Fruit fly (Drosophila melanogaster) whole organism, embryonic: ENCODE results near the gene CG14300.

ENCODE experiments used
- Abd-B ChIP-seq: fragments of 200-800 bp; sonication (Bioruptor generic); optimal IDR thresholded peaks from 2 replicates; lab custom pipeline; 2018; ENCODE audit warnings: missing biosample characterization, mild to moderate bottlenecking, missing genetic modification characterization, moderate library complexity
- CG10543 ChIP-seq: fragments of 200-800 bp; sonication (Bioruptor generic); optimal IDR thresholded peaks from 3 replicates; lab custom pipeline; 2017; ENCODE audit warnings: missing biosample characterization, mild to moderate bottlenecking, missing genetic modification characterization, moderate library complexity
- CG11093 ChIP-seq: fragments of 200-800 bp; sonication (Bioruptor generic); IDR thresholded peaks from 3 replicates; pipeline ENCODE4 v1.3.6; 2022; ENCODE audit warnings: missing biosample characterization, missing genetic modification characterization
- CG11456 ChIP-seq: fragments of 200-800 bp; sonication (Bioruptor generic); IDR thresholded peaks from 3 replicates; pipeline ENCODE4 v1.3.6; 2022; ENCODE audit warnings: missing biosample characterization, missing genetic modification characterization
- CG14014 ChIP-seq: fragments of 200-800 bp; sonication (Bioruptor generic); IDR thresholded peaks from 2 replicates; pipeline ENCODE4 v1.3.6; 2022; ENCODE audit warnings: missing biosample characterization, missing genetic modification characterization
- CG15011 ChIP-seq: fragments of 200-800 bp; sonication (Bioruptor generic); optimal IDR thresholded peaks from 3 replicates; lab custom pipeline; 2018; ENCODE audit warnings: missing biosample characterization, mild to moderate bottlenecking, missing genetic modification characterization
- CG1647 ChIP-seq: fragments of 200-800 bp; sonication (Bioruptor generic); optimal IDR thresholded peaks from 3 replicates; lab custom pipeline; 2016; ENCODE audit warnings: missing biosample characterization, missing genetic modification characterization
- CG16863 ChIP-seq: fragments of 200-800 bp; sonication (Bioruptor generic); optimal IDR thresholded peaks from 3 replicates; lab custom pipeline; 2016; ENCODE audit warnings: missing biosample characterization, missing genetic modification characterization
- CG30020 ChIP-seq: fragments of 200-800 bp; optimal IDR thresholded peaks from 2 replicates; lab custom pipeline; 2019; ENCODE audit warnings: missing biosample characterization, mild to moderate bottlenecking, missing genetic modification characterization, moderate library complexity
- CG4360 ChIP-seq: fragments of 200-800 bp; sonication (Bioruptor generic); IDR thresholded peaks from 2 replicates; pipeline ENCODE4 v1.3.6; 2022; ENCODE audit warnings: missing biosample characterization, missing genetic modification characterization
- CG5245 ChIP-seq: fragments of 200-800 bp; sonication (Bioruptor generic); optimal IDR thresholded peaks from 3 replicates; lab custom pipeline; 2016; ENCODE audit warnings: missing biosample characterization, missing genetic modification characterization
- CG6683 ChIP-seq: fragments of 200-800 bp; sonication (Bioruptor generic); optimal IDR thresholded peaks from 2 replicates; lab custom pipeline; 2017; ENCODE audit warnings: missing biosample characterization, mild to moderate bottlenecking, missing genetic modification characterization, missing genetic modification reagents
- CG7271 ChIP-seq: fragments of 200-800 bp; sonication (Bioruptor generic); optimal IDR thresholded peaks from 2 replicates; lab custom pipeline; 2018; ENCODE audit warnings: missing biosample characterization, mild to moderate bottlenecking, missing genetic modification characterization, moderate library complexity
- CG7963 ChIP-seq: fragments of 200-800 bp; sonication (Bioruptor generic); IDR thresholded peaks from 3 replicates; pipeline ENCODE4 v1.3.6; 2022; ENCODE audit warnings: missing biosample characterization, missing genetic modification characterization; ENCODE audit not compliant: partially characterized antibody
- CG9797 ChIP-seq: fragments of 200-800 bp; sonication (Bioruptor generic); optimal IDR thresholded peaks from 3 replicates; lab custom pipeline; 2018; ENCODE audit warnings: missing biosample characterization, mild to moderate bottlenecking, missing genetic modification characterization
- D19A ChIP-seq: fragments of 200-800 bp; optimal IDR thresholded peaks from 3 replicates; lab custom pipeline; 2019; ENCODE audit warnings: missing biosample characterization, mild to moderate bottlenecking, missing genetic modification characterization, moderate library complexity
- Dfd ChIP-seq, 2 experiments: fragments of >200 bp; optimal IDR thresholded peaks; 2 replicates each; lab custom pipeline; 2017; ENCODE audit warnings: missing biosample characterization in 2 of 2, missing genetic modification characterization in 2 of 2
- Doc2 ChIP-seq: fragments of 200-800 bp; sonication (Bioruptor generic); IDR thresholded peaks from 2 replicates; pipeline ENCODE4 v1.3.6; 2022; ENCODE audit warnings: missing biosample characterization, missing genetic modification characterization
- Ets65A ChIP-seq: fragments of 200-800 bp; sonication (Bioruptor generic); peaks from one replicate; lab custom pipeline; 2016; ENCODE audit warnings: missing biosample characterization, missing genetic modification characterization
- Hr3 ChIP-seq: fragments of 200-800 bp; sonication (Bioruptor generic); optimal IDR thresholded peaks from 3 replicates; lab custom pipeline; 2016; ENCODE audit warnings: missing biosample characterization, missing genetic modification characterization
- Hr78 ChIP-seq, 2 experiments: fragments of 200-800 bp in 1 of 2; fragments of >200 bp in 1 of 2; sonication (Bioruptor generic) in 1 of 2; optimal IDR thresholded peaks; 2 replicates each; lab custom pipeline; 2017 to 2019; ENCODE audit warnings: missing biosample characterization in 2 of 2, missing genetic modification characterization in 2 of 2, mild to moderate bottlenecking in 1 of 2, moderate library complexity in 1 of 2
- Jarid2 ChIP-seq: fragments of 200-800 bp; sonication (Bioruptor generic); optimal IDR thresholded peaks from 3 replicates; lab custom pipeline; 2017; ENCODE audit warnings: mild to moderate bottlenecking, missing biosample characterization, missing genetic modification reagents, missing genetic modification characterization
- Kr ChIP-seq: fragments of 200-800 bp; sonication (Bioruptor generic); optimal IDR thresholded peaks from 2 replicates; lab custom pipeline; 2017; ENCODE audit warnings: missing biosample characterization, mild to moderate bottlenecking, missing genetic modification characterization
- Lim3 ChIP-seq: fragments of 200-800 bp; sonication (Bioruptor generic); IDR thresholded peaks from 2 replicates; pipeline ENCODE4 v1.3.6; 2022; ENCODE audit warnings: missing biosample characterization, missing genetic modification characterization
- Neu2 ChIP-seq: fragments of 200-800 bp; sonication (Bioruptor generic); optimal IDR thresholded peaks from 3 replicates; lab custom pipeline; 2016; ENCODE audit warnings: missing biosample characterization, missing genetic modification characterization, borderline replicate concordance
- Nf-YC ChIP-seq: fragments of 200-800 bp; optimal IDR thresholded peaks from 3 replicates; lab custom pipeline; 2019; ENCODE audit warnings: missing biosample characterization, mild to moderate bottlenecking, missing genetic modification characterization, moderate library complexity
- ara ChIP-seq: fragments of 200-800 bp; sonication (Bioruptor generic); IDR thresholded peaks from 2 replicates; pipeline ENCODE4 v1.3.6; 2022; ENCODE audit warnings: missing biosample characterization, missing genetic modification characterization
- bsh ChIP-seq, 2 experiments: fragments of 200-800 bp; sonication (Bioruptor generic); optimal IDR thresholded peaks; 2 replicates each; lab custom pipeline; 2017 to 2018; ENCODE audit warnings: mild to moderate bottlenecking in 2 of 2, missing biosample characterization in 2 of 2, missing genetic modification characterization in 2 of 2, moderate library complexity in 1 of 2
- cg ChIP-seq: fragments of 200-800 bp; sonication (Bioruptor generic); optimal IDR thresholded peaks from 3 replicates; lab custom pipeline; 2019; ENCODE audit warnings: missing biosample characterization, mild to moderate bottlenecking, missing genetic modification characterization, moderate library complexity
- chm ChIP-seq: fragments of 200-800 bp; sonication (Bioruptor generic); IDR thresholded peaks from 2 replicates; pipeline ENCODE4 v1.3.6; 2022; ENCODE audit warnings: missing biosample characterization, missing genetic modification characterization
- chn ChIP-seq: fragments of 200-800 bp; sonication (Bioruptor generic); optimal IDR thresholded peaks from 2 replicates; lab custom pipeline; 2016; ENCODE audit warnings: missing biosample characterization, missing genetic modification characterization
- corto ChIP-seq: fragments of 200-800 bp; sonication (Bioruptor generic); optimal IDR thresholded peaks from 2 replicates; lab custom pipeline; 2016; ENCODE audit warnings: missing biosample characterization, mild to moderate bottlenecking, missing genetic modification characterization, moderate library complexity
- da ChIP-seq: fragments of 200-800 bp; sonication (Bioruptor generic); optimal IDR thresholded peaks from 2 replicates; lab custom pipeline; 2016; ENCODE audit warnings: missing biosample characterization, missing genetic modification characterization
- danr ChIP-seq: fragments of 200-800 bp; sonication (Bioruptor generic); IDR thresholded peaks from 2 replicates; pipeline ENCODE4 v1.3.6; 2022; ENCODE audit warnings: missing biosample characterization, missing genetic modification characterization
- emc ChIP-seq: fragments of 200-800 bp; sonication (Bioruptor generic); optimal IDR thresholded peaks from 2 replicates; lab custom pipeline; 2016; ENCODE audit warnings: missing biosample characterization, missing genetic modification characterization
- gsb-n ChIP-seq: fragments of 200-800 bp; sonication (Bioruptor generic); optimal IDR thresholded peaks from 3 replicates; lab custom pipeline; 2018; ENCODE audit warnings: missing biosample characterization, mild to moderate bottlenecking, missing genetic modification characterization
- hth ChIP-seq: fragments of >200 bp; optimal IDR thresholded peaks from 2 replicates; lab custom pipeline; 2017; ENCODE audit warnings: inconsistent platforms
- inv ChIP-seq: fragments of 200-800 bp; sonication (Bioruptor generic); IDR thresholded peaks from 2 replicates; pipeline ENCODE4 v1.3.6; 2022; ENCODE audit warnings: missing biosample characterization, missing genetic modification characterization; ENCODE audit not compliant: partially characterized antibody
- lab ChIP-seq: fragments of 200-800 bp; sonication (Bioruptor generic); optimal IDR thresholded peaks from 3 replicates; lab custom pipeline; 2017; ENCODE audit warnings: missing biosample characterization, missing genetic modification characterization, mild to moderate bottlenecking, moderate library complexity, missing genetic modification reagents
- peb ChIP-seq: fragments of 200-800 bp; sonication (Bioruptor generic); IDR thresholded peaks from 2 replicates; pipeline ENCODE4 v1.3.6; 2022; ENCODE audit warnings: missing biosample characterization, missing genetic modification characterization
- psq ChIP-seq: fragments of 200-800 bp; sonication (Bioruptor generic); optimal IDR thresholded peaks from 2 replicates; lab custom pipeline; 2017; ENCODE audit warnings: missing biosample characterization, missing genetic modification characterization
- rib ChIP-seq: fragments of 200-800 bp; sonication (Bioruptor generic); IDR thresholded peaks from 2 replicates; pipeline ENCODE4 v1.3.6; 2022; ENCODE audit warnings: missing biosample characterization, missing genetic modification characterization
- sens ChIP-seq: fragments of 200-800 bp; sonication (Bioruptor generic); peaks from one replicate; lab custom pipeline; 2016; ENCODE audit warnings: missing biosample characterization, missing genetic modification characterization
- sisA ChIP-seq: fragments of 200-800 bp; sonication (Bioruptor generic); IDR thresholded peaks from 2 replicates; pipeline ENCODE4 v1.3.6; 2022; ENCODE audit warnings: missing biosample characterization, missing genetic modification characterization
- tgo ChIP-seq: fragments of 200-800 bp; sonication (Bioruptor generic); IDR thresholded peaks from 3 replicates; pipeline ENCODE4 v1.3.6; 2022; ENCODE audit warnings: missing biosample characterization, missing genetic modification characterization
- tio ChIP-seq: fragments of 200-800 bp; sonication (Bioruptor generic); optimal IDR thresholded peaks from 2 replicates; lab custom pipeline; 2017; ENCODE audit warnings: missing biosample characterization, missing genetic modification characterization, inconsistent platforms
- toy ChIP-seq: fragments of 200-800 bp; sonication (Bioruptor generic); IDR thresholded peaks from 2 replicates; pipeline ENCODE4 v1.3.6; 2022; ENCODE audit warnings: missing biosample characterization, missing genetic modification characterization
- unpg ChIP-seq: fragments of 200-800 bp; sonication (Bioruptor generic); optimal IDR thresholded peaks from 3 replicates; lab custom pipeline; 2018; ENCODE audit warnings: missing biosample characterization, mild to moderate bottlenecking, missing genetic modification characterization, moderate library complexity
- zen2 ChIP-seq: fragments of 200-800 bp; sonication (Bioruptor generic); IDR thresholded peaks from 3 replicates; pipeline ENCODE4 v1.3.6; 2022; ENCODE audit warnings: missing biosample characterization, missing genetic modification characterization; ENCODE audit not compliant: partially characterized antibody

CG14300 gene

DNA sequence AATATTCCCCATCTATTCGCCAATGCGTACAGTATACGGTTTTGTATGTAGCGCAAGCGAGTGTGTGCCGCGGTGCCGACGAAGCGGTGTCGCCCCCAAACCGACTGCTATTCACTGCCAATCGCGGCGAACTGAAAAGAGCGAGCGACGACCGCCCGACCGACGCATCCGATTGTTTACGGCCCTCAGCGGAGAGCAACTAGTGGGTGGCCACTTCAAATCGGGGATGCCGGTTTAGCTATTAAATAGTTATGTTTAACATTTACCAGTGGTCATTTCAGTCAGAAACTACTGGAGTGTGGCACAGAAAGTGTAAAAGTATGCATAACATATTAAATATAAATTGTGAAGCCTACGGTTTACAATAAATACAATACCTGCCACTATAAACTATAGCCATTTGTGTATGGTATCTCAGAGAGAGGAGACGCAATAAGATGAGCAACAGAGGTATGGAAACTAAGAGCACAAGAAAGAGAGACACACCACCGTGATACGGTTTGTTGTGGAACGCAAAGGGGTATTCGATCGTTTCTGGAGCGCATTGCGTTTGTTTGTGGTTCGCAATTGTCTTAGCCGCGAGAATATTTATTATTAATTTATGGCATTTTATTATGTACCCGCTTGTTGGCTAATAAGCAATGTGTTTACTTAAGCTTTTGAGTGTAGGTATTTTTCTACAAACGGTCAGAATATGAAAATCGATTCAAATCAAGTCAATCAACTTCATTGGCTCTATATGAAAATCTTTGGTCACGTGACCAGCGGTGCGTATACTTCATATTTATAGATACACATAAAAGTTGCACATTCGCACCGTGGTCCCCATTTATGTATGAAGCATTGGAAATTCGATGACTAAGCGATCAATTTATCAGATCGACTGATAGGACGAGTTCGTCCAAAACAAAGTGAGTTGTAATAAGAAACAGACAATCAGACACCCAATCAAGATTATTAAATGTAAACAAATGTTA, 46.8 kb upstream of the CG14300 start (continued):
- peak; percentile 93 for TF ChIP-seq Jarid2 (GFP tag; lab: Kevin White, UChicago)
- no peak for TF ChIP-seq CG6683 (GFP tag; lab: Kevin White, UChicago)
- peak; percentile 70 for TF ChIP-seq CG10543 (GFP tag; lab: Kevin White, UChicago)
- no peak for TF ChIP-seq CG11093
- TF ChIP-seq bsh (GFP tag; optimal IDR thresholded peaks at IDR 0.05; lab: Kevin White, UChicago), result no peak
- no peak for TF ChIP-seq CG1647 (GFP tag; lab: Kevin White, UChicago)
- TF ChIP-seq da (GFP tag; lab: Kevin White, UChicago), result no peak
- no peak for TF ChIP-seq Hr78 (GFP tag; optimal IDR thresholded peaks at IDR 0.05; lab: Kevin White, UChicago)
- peak; percentile 41; the same call in 1 of the 3 replicates for TF ChIP-seq CG11456
- TF ChIP-seq peb (GFP tag; lab: Robert Waterston, UW), result no peak
- no peak for TF ChIP-seq CG5245 (GFP tag; lab: Kevin White, UChicago)
- TF ChIP-seq Dfd (GFP tag; optimal IDR thresholded peaks at IDR 0.05; lab: Kevin White, UChicago), result no peak
- TF ChIP-seq lab (GFP tag; lab: Kevin White, UChicago), result peak; percentile 45
- no peak for TF ChIP-seq tio (GFP tag; lab: Kevin White, UChicago)
- TF ChIP-seq Kr (GFP tag; lab: Kevin White, UChicago), result no peak
- TF ChIP-seq CG14014 (GFP tag; lab: Robert Waterston, UW), result no peak; the same call in 1 of the 2 replicates
- no peak for TF ChIP-seq danr (GFP tag; lab: Robert Waterston, UW)
- no peak for TF ChIP-seq Abd-B (GFP tag; lab: Kevin White, UChicago)
- TF ChIP-seq CG9797, result no peak
- no peak for TF ChIP-seq unpg (GFP tag; lab: Kevin White, UChicago)
- peak; percentile 15; the same call in 1 of the 3 replicates for TF ChIP-seq CG7963 (GFP tag; lab: Robert Waterston, UW)
- no peak for TF ChIP-seq CG30020 (tag; lab: Kevin White, UChicago)
- peak; percentile 28 for TF ChIP-seq CG15011 (GFP tag; lab: Kevin White, UChicago)
- peak; percentile 61 for TF ChIP-seq Ets65A
- no peak for TF ChIP-seq CG4360 (GFP tag; lab: Robert Waterston, UW)
- no peak for TF ChIP-seq CG7271 (tag; lab: Kevin White, UChicago)
- peak; percentile 3 for TF ChIP-seq cg (GFP tag; lab: Kevin White, UChicago)
- no peak for TF ChIP-seq Neu2 (GFP tag; lab: Kevin White, UChicago)
- TF ChIP-seq ara (GFP tag; lab: Robert Waterston, UW), result no peak
- TF ChIP-seq tgo (GFP tag; lab: Robert Waterston, UW), result no peak
- peak; percentile 8 for TF ChIP-seq corto (GFP tag; lab: Kevin White, UChicago)
- TF ChIP-seq sisA, result no peak
- no peak for TF ChIP-seq CG16863 (GFP tag; lab: Kevin White, UChicago)
- peak; percentile 67 for TF ChIP-seq Nf-YC (tag; lab: Kevin White, UChicago)
- TF ChIP-seq inv (GFP tag; lab: Robert Waterston, UW), result peak; percentile 0; the same call in 1 of the 2 replicates
- peak; percentile 43; the same call in 1 of the 2 replicates for TF ChIP-seq rib (GFP tag; lab: Robert Waterston, UW)
- TF ChIP-seq emc (GFP tag; lab: Kevin White, UChicago), result no peak
- no peak; the same call in 1 of the 2 replicates for TF ChIP-seq toy (GFP tag; lab: Robert Waterston, UW)
- TF ChIP-seq hth (lab: Kevin White, UChicago), result no peak
- TF ChIP-seq sens, result peak; percentile 82
- TF ChIP-seq zen2 (GFP tag; lab: Robert Waterston, UW), result no peak; the same call in 2 of the 3 replicates
- TF ChIP-seq Lim3, result no peak
- no peak; the same call in 1 of the 2 replicates for TF ChIP-seq chm (GFP tag; lab: Robert Waterston, UW)
- no peak for TF ChIP-seq chn (GFP tag; lab: Kevin White, UChicago)
- TF ChIP-seq Hr3 (GFP tag; lab: Kevin White, UChicago), result no peak
- no peak for TF ChIP-seq Doc2
- peak; percentile 34 for TF ChIP-seq gsb-n
- no peak for TF ChIP-seq D19A (tag; lab: Kevin White, UChicago)
- TF ChIP-seq psq (GFP tag; lab: Kevin White, UChicago), result no peak
